Worm (Caenorhabditis elegans) whole organism, mixed stage, embryonic: ENCODE measurements around the gene taf-13.

Experiments
- M03D4.4 ChIP-seq: sonication (generic microtip); optimal IDR thresholded peaks from 2 replicates; lab custom pipeline; 2017; ENCODE audit warnings: mild to moderate bottlenecking, missing genetic modification characterization, missing compliant biosample characterization
- blmp-1 ChIP-seq: fragments of 150-350 bp; optimal IDR thresholded peaks from 2 replicates; lab custom pipeline; 2014; ENCODE audit warnings: missing biosample characterization, missing genetic modification characterization
- ceh-39 ChIP-seq: fragments of 150-350 bp; optimal IDR thresholded peaks from 2 replicates; lab custom pipeline; 2014; ENCODE audit warnings: missing biosample characterization, missing genetic modification characterization
- ceh-83 ChIP-seq: fragments of 200-800 bp; sonication (Bioruptor generic); optimal IDR thresholded peaks from 2 replicates; lab custom pipeline; 2018; ENCODE audit warnings: mild to moderate bottlenecking, missing genetic modification characterization, missing compliant biosample characterization
- elt-1 ChIP-seq: sonication (generic microtip); optimal IDR thresholded peaks from 2 replicates; lab custom pipeline; 2017; ENCODE audit warnings: missing genetic modification characterization, mild to moderate bottlenecking, missing compliant biosample characterization, antibody characterized with exemption, moderate library complexity, borderline replicate concordance; ENCODE audit not compliant: insufficient read depth
- hlh-1 ChIP-seq: fragments of 150-350 bp; optimal IDR thresholded peaks from 2 replicates; lab custom pipeline; 2014; ENCODE audit warnings: missing biosample characterization, missing genetic modification reagents, missing genetic modification characterization
- lin-13 ChIP-seq: fragments of 150-350 bp; optimal IDR thresholded peaks from 2 replicates; lab custom pipeline; 2014; ENCODE audit warnings: missing biosample characterization, missing genetic modification characterization
- lsy-2 ChIP-seq: fragments of 150-350 bp; optimal IDR thresholded peaks from 2 replicates; lab custom pipeline; 2014; ENCODE audit warnings: missing biosample characterization, missing genetic modification characterization
- nhr-12 ChIP-seq: fragments of 150-350 bp; optimal IDR thresholded peaks from 2 replicates; lab custom pipeline; 2014; ENCODE audit warnings: missing biosample characterization, missing genetic modification characterization
- nhr-237 ChIP-seq: fragments of 150-350 bp; optimal IDR thresholded peaks from 2 replicates; lab custom pipeline; 2014; ENCODE audit warnings: missing biosample characterization, missing genetic modification characterization
- nhr-28 ChIP-seq: fragments of 150-350 bp; optimal IDR thresholded peaks from 2 replicates; lab custom pipeline; 2014; ENCODE audit warnings: missing biosample characterization, missing genetic modification characterization
- unc-39 ChIP-seq: fragments of 150-350 bp; optimal IDR thresholded peaks from 2 replicates; lab custom pipeline; 2014; ENCODE audit warnings: missing biosample characterization, missing genetic modification characterization
- zip-8 ChIP-seq: fragments of 150-350 bp; optimal IDR thresholded peaks from 2 replicates; lab custom pipeline; 2014; ENCODE audit warnings: missing biosample characterization, missing genetic modification characterization
- ztf-11 ChIP-seq: fragments of 150-350 bp; optimal IDR thresholded peaks from 2 replicates; lab custom pipeline; 2014; ENCODE audit warnings: missing biosample characterization, missing genetic modification characterization

DNA sequence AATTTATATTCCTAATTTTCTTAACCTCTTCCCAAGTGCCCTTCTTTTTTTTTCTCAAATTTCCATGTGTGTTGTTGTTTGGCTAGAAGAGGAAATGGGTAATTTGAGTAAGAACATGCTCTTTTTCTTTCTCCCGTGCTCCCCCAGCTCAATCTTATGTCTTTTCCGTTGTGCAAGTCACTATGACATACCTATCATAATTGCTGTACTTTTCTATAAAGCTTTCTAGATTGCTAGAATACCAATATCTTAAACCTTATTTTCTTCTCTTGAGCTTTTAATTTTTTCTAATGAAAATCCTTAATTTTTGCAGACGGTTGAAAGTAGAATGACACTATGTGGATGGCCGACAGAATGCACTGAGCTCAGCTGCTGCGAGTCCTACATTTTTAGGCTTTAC lies 35.1 kb downstream of the taf-13 start, which contains the start of gene txt-13:
- TF ChIP-seq blmp-1 (tag; lab: Kevin White, UChicago), result no peak
- TF ChIP-seq ceh-83, result no peak
- no peak for TF ChIP-seq M03D4.4 (tag; lab: Kevin White, UChicago)
- TF ChIP-seq elt-1 (tag; lab: Kevin White, UChicago), result no peak
- no peak for TF ChIP-seq unc-39 (tag; lab: Kevin White, UChicago)
- no peak for TF ChIP-seq lsy-2 (tag; lab: Kevin White, UChicago)
- TF ChIP-seq hlh-1 (tag; lab: Kevin White, UChicago), result no peak
- no peak for TF ChIP-seq lin-13 (tag; lab: Kevin White, UChicago)
- no peak for TF ChIP-seq ztf-11 (tag; lab: Kevin White, UChicago)
- no peak for TF ChIP-seq ceh-39
- TF ChIP-seq nhr-12, result no peak
- TF ChIP-seq nhr-237 (tag; lab: Kevin White, UChicago), result no peak
- TF ChIP-seq zip-8 (tag; lab: Kevin White, UChicago), result no peak
- no peak for TF ChIP-seq nhr-28 (tag; lab: Kevin White, UChicago)
